Fruit fly (Drosophila melanogaster) whole organism, embryonic: Measurements from ENCODE around the gene Rrp1.

Experiments used
- Blimp-1 ChIP-seq: fragments of 200-800 bp; sonication (Bioruptor generic); optimal IDR thresholded peaks from 3 replicates; lab custom pipeline; 2018; ENCODE audit warnings: missing biosample characterization, missing genetic modification characterization, mild to moderate bottlenecking, moderate library complexity, missing genetic modification reagents
- CG10209 ChIP-seq: fragments of 200-800 bp; sonication (Bioruptor generic); optimal IDR thresholded peaks from 3 replicates; lab custom pipeline; 2017; ENCODE audit warnings: missing biosample characterization, mild to moderate bottlenecking, missing genetic modification characterization, missing genetic modification reagents
- CG10267 ChIP-seq: fragments of 200-800 bp; sonication (Bioruptor generic); optimal IDR thresholded peaks from 2 replicates; lab custom pipeline; 2018; ENCODE audit warnings: missing biosample characterization, mild to moderate bottlenecking, missing genetic modification characterization, moderate library complexity
- CG10979 ChIP-seq: fragments of 200-800 bp; sonication (Bioruptor generic); optimal IDR thresholded peaks from 2 replicates; lab custom pipeline; 2018; ENCODE audit warnings: missing biosample characterization, mild to moderate bottlenecking, missing genetic modification characterization, moderate library complexity
- CG11247 ChIP-seq: fragments of 200-800 bp; sonication (Bioruptor generic); IDR thresholded peaks from 2 replicates; pipeline ENCODE4 v1.3.6; 2022; ENCODE audit warnings: missing biosample characterization, missing genetic modification characterization
- CG11504 ChIP-seq: fragments of 200-800 bp; sonication (Bioruptor generic); optimal IDR thresholded peaks from 3 replicates; lab custom pipeline; 2019; ENCODE audit warnings: missing biosample characterization, mild to moderate bottlenecking, missing genetic modification characterization, moderate library complexity
- CG12744 ChIP-seq: fragments of 200-800 bp; sonication (Bioruptor generic); optimal IDR thresholded peaks from 2 replicates; lab custom pipeline; 2016; ENCODE audit warnings: missing biosample characterization, missing genetic modification characterization
- CG12769 ChIP-seq: fragments of 200-800 bp; sonication (Bioruptor generic); optimal IDR thresholded peaks from 2 replicates; lab custom pipeline; 2019; ENCODE audit warnings: missing biosample characterization, mild to moderate bottlenecking, missing genetic modification characterization, moderate library complexity
- CG12942 ChIP-seq: fragments of 200-800 bp; sonication (Bioruptor generic); optimal IDR thresholded peaks from 3 replicates; lab custom pipeline; 2016; ENCODE audit warnings: missing biosample characterization, missing genetic modification characterization
- CG13775 ChIP-seq: fragments of 200-800 bp; sonication (Bioruptor generic); optimal IDR thresholded peaks from 3 replicates; lab custom pipeline; 2017; ENCODE audit warnings: missing biosample characterization, mild to moderate bottlenecking, missing genetic modification characterization
- CG14860 ChIP-seq: fragments of 200-800 bp; sonication (Bioruptor generic); IDR thresholded peaks from 3 replicates; pipeline ENCODE4 v1.3.6; 2022; ENCODE audit warnings: missing biosample characterization, missing genetic modification characterization; ENCODE audit not compliant: partially characterized antibody
- CG15011 ChIP-seq: fragments of 200-800 bp; sonication (Bioruptor generic); optimal IDR thresholded peaks from 3 replicates; lab custom pipeline; 2018; ENCODE audit warnings: missing biosample characterization, mild to moderate bottlenecking, missing genetic modification characterization
- CG17328 ChIP-seq: fragments of 200-800 bp; sonication (Bioruptor generic); IDR thresholded peaks from 2 replicates; pipeline ENCODE4 v1.3.6; 2022; ENCODE audit warnings: missing biosample characterization, missing genetic modification characterization
- CG17802 ChIP-seq: fragments of 200-800 bp; sonication (Bioruptor generic); optimal IDR thresholded peaks from 2 replicates; lab custom pipeline; 2018; ENCODE audit warnings: missing biosample characterization, mild to moderate bottlenecking, missing genetic modification characterization, moderate library complexity
- CG1792 ChIP-seq: fragments of 200-800 bp; sonication (Bioruptor generic); optimal IDR thresholded peaks from 2 replicates; lab custom pipeline; 2016; ENCODE audit warnings: missing biosample characterization, missing genetic modification characterization
- CG2202 ChIP-seq: fragments of 200-800 bp; sonication (Bioruptor generic); optimal IDR thresholded peaks from 2 replicates; lab custom pipeline; 2018; ENCODE audit warnings: missing biosample characterization, mild to moderate bottlenecking, missing genetic modification characterization
- CG4617 ChIP-seq: fragments of 200-800 bp; sonication (Bioruptor generic); optimal IDR thresholded peaks from 3 replicates; lab custom pipeline; 2016; ENCODE audit warnings: missing biosample characterization, missing genetic modification characterization, borderline replicate concordance
- CG6654 ChIP-seq: fragments of 200-800 bp; sonication (Bioruptor generic); optimal IDR thresholded peaks from 2 replicates; lab custom pipeline; 2017; ENCODE audit warnings: missing biosample characterization, mild to moderate bottlenecking, missing genetic modification characterization
- CG6765 ChIP-seq: fragments of 200-800 bp; sonication (Bioruptor generic); optimal IDR thresholded peaks from 3 replicates; lab custom pipeline; 2017; ENCODE audit warnings: missing biosample characterization, mild to moderate bottlenecking, missing genetic modification characterization
- CG7556 ChIP-seq: fragments of 200-800 bp; sonication (Bioruptor generic); optimal IDR thresholded peaks from 2 replicates; lab custom pipeline; 2017; ENCODE audit warnings: missing biosample characterization, mild to moderate bottlenecking, missing genetic modification characterization
- CG8281 ChIP-seq: fragments of 200-800 bp; sonication (Bioruptor generic); optimal IDR thresholded peaks from 2 replicates; lab custom pipeline; 2018; ENCODE audit warnings: missing biosample characterization, mild to moderate bottlenecking, missing genetic modification characterization, moderate library complexity
- CG8359 ChIP-seq: fragments of 200-800 bp; sonication (Bioruptor generic); optimal IDR thresholded peaks from 2 replicates; lab custom pipeline; 2017; ENCODE audit warnings: missing biosample characterization, mild to moderate bottlenecking, missing genetic modification characterization, borderline replicate concordance
- CG8944 ChIP-seq: fragments of 200-800 bp; sonication (Bioruptor generic); optimal IDR thresholded peaks from 3 replicates; lab custom pipeline; 2016; ENCODE audit warnings: missing biosample characterization, missing genetic modification characterization
- CrebB ChIP-seq: fragments of 200-800 bp; sonication (Bioruptor generic); optimal IDR thresholded peaks from 3 replicates; lab custom pipeline; 2018; ENCODE audit warnings: missing biosample characterization, mild to moderate bottlenecking, missing genetic modification characterization
- Dll ChIP-seq: fragments of 200-800 bp; sonication (Bioruptor generic); IDR thresholded peaks from 4 replicates; pipeline ENCODE4 v1.3.6; 2022; ENCODE audit warnings: missing biosample characterization, missing genetic modification characterization; ENCODE audit not compliant: partially characterized antibody
- HLH3B ChIP-seq: fragments of 200-800 bp; sonication (Bioruptor generic); IDR thresholded peaks from 2 replicates; pipeline ENCODE4 v1.3.6; 2022; ENCODE audit warnings: missing biosample characterization, missing genetic modification characterization
- Oaz ChIP-seq: fragments of 200-800 bp; sonication (Bioruptor generic); IDR thresholded peaks from 2 replicates; pipeline ENCODE4 v1.3.6; 2022; ENCODE audit warnings: missing biosample characterization, missing genetic modification characterization
- Poxn ChIP-seq: fragments of 200-800 bp; sonication (Bioruptor generic); IDR thresholded peaks from 2 replicates; pipeline ENCODE4 v1.3.6; 2022; ENCODE audit warnings: missing biosample characterization, missing genetic modification characterization
- TFAM ChIP-seq: fragments of 200-800 bp; sonication (Bioruptor generic); optimal IDR thresholded peaks from 2 replicates; lab custom pipeline; 2017; ENCODE audit warnings: missing biosample characterization, missing genetic modification characterization, inconsistent platforms
- Taf1 ChIP-seq: fragments of 200-800 bp; sonication (Bioruptor generic); IDR thresholded peaks from 2 replicates; pipeline ENCODE4 v1.3.6; 2022; ENCODE audit warnings: missing biosample characterization, missing genetic modification characterization
- al ChIP-seq: fragments of 200-800 bp; sonication (Bioruptor generic); IDR thresholded peaks from 2 replicates; pipeline ENCODE4 v1.3.6; 2022; ENCODE audit warnings: missing biosample characterization, missing genetic modification characterization
- bab2 ChIP-seq: fragments of 200-800 bp; sonication (Bioruptor generic); optimal IDR thresholded peaks from 2 replicates; lab custom pipeline; 2016; ENCODE audit warnings: missing biosample characterization, missing genetic modification characterization
- chn ChIP-seq: fragments of 200-800 bp; sonication (Bioruptor generic); optimal IDR thresholded peaks from 2 replicates; lab custom pipeline; 2016; ENCODE audit warnings: missing biosample characterization, missing genetic modification characterization
- crc ChIP-seq: fragments of 200-800 bp; sonication (Bioruptor generic); optimal IDR thresholded peaks from 2 replicates; lab custom pipeline; 2016; ENCODE audit warnings: missing biosample characterization, missing genetic modification characterization
- disco-r ChIP-seq: fragments of 200-800 bp; sonication (Bioruptor generic); optimal IDR thresholded peaks from 2 replicates; lab custom pipeline; 2016; ENCODE audit warnings: missing biosample characterization, missing genetic modification characterization
- fd64A ChIP-seq: fragments of 200-800 bp; sonication (Bioruptor generic); optimal IDR thresholded peaks from 3 replicates; lab custom pipeline; 2018; ENCODE audit warnings: missing biosample characterization, mild to moderate bottlenecking, missing genetic modification characterization
- fru ChIP-seq: fragments of >200 bp; optimal IDR thresholded peaks from 2 replicates; lab custom pipeline; 2017
- gfzf ChIP-seq: fragments of 200-800 bp; sonication (Bioruptor generic); optimal IDR thresholded peaks from 2 replicates; lab custom pipeline; 2016; ENCODE audit warnings: missing biosample characterization, mild to moderate bottlenecking, missing genetic modification characterization, moderate library complexity
- hth ChIP-seq: fragments of >200 bp; optimal IDR thresholded peaks from 2 replicates; lab custom pipeline; 2017; ENCODE audit warnings: inconsistent platforms
- ind ChIP-seq: fragments of 200-800 bp; sonication (Bioruptor generic); optimal IDR thresholded peaks from 3 replicates; lab custom pipeline; 2016; ENCODE audit warnings: missing biosample characterization, missing genetic modification characterization
- nmo ChIP-seq: fragments of 200-800 bp; sonication (Bioruptor generic); optimal IDR thresholded peaks from 2 replicates; lab custom pipeline; 2018; ENCODE audit warnings: missing biosample characterization, mild to moderate bottlenecking, missing genetic modification characterization, moderate library complexity
- onecut ChIP-seq: fragments of 200-800 bp; sonication (Bioruptor generic); IDR thresholded peaks from 2 replicates; pipeline ENCODE4 v1.3.6; 2022; ENCODE audit warnings: missing biosample characterization, missing genetic modification characterization
- pfk ChIP-seq: fragments of 200-800 bp; sonication (Bioruptor generic); optimal IDR thresholded peaks from 2 replicates; lab custom pipeline; 2018; ENCODE audit warnings: missing biosample characterization, mild to moderate bottlenecking, missing genetic modification characterization, moderate library complexity
- psq ChIP-seq: fragments of 200-800 bp; sonication (Bioruptor generic); optimal IDR thresholded peaks from 2 replicates; lab custom pipeline; 2017; ENCODE audit warnings: missing biosample characterization, missing genetic modification characterization
- ro ChIP-seq: fragments of 200-800 bp; sonication (Bioruptor generic); IDR thresholded peaks from 2 replicates; pipeline ENCODE4 v1.3.6; 2022; ENCODE audit warnings: missing biosample characterization, missing genetic modification characterization
- row ChIP-seq: fragments of 200-800 bp; sonication (Bioruptor generic); IDR thresholded peaks from 3 replicates; pipeline ENCODE4 v1.3.6; 2022; ENCODE audit warnings: missing biosample characterization, missing genetic modification characterization
- seq ChIP-seq: fragments of 200-800 bp; sonication (Bioruptor generic); IDR thresholded peaks from 2 replicates; pipeline ENCODE4 v1.3.6; 2022; ENCODE audit warnings: missing biosample characterization, missing genetic modification characterization
- shn ChIP-seq: fragments of 200-800 bp; sonication (Bioruptor generic); optimal IDR thresholded peaks from 3 replicates; lab custom pipeline; 2016; ENCODE audit warnings: missing biosample characterization, missing genetic modification characterization
- stwl ChIP-seq: fragments of 200-800 bp; sonication (Bioruptor generic); optimal IDR thresholded peaks from 3 replicates; lab custom pipeline; 2018; ENCODE audit warnings: missing biosample characterization, mild to moderate bottlenecking, missing genetic modification characterization, moderate library complexity
- wek ChIP-seq: fragments of 200-800 bp; sonication (Bioruptor generic); optimal IDR thresholded peaks from 3 replicates; lab custom pipeline; 2018; ENCODE audit warnings: missing biosample characterization, mild to moderate bottlenecking, missing genetic modification characterization, moderate library complexity

The Rrp1 gene

dm6 chr2L:2987681-2988381 lies 15.5 kb upstream of the Rrp1 start, which contains the start of the genes Chd1 and Bem46 (continued):
- TF ChIP-seq al (GFP tag; lab: Robert Waterston, UW) = peak; percentile 83
- peak; percentile 83 for TF ChIP-seq CG10209 (GFP tag; lab: Kevin White, UChicago)
- no peak; the same call in 1 of the 2 replicates for TF ChIP-seq seq
- TF ChIP-seq bab2 (GFP tag; lab: Kevin White, UChicago) = peak; percentile 79
- TF ChIP-seq CG17802 (tag; lab: Kevin White, UChicago) = peak; percentile 50
- peak; percentile 61 for TF ChIP-seq psq (GFP tag; lab: Kevin White, UChicago)
- TF ChIP-seq CG10979 (tag; lab: Kevin White, UChicago) = peak; percentile 77
- peak; percentile 68 for TF ChIP-seq CG6654 (GFP tag; lab: Kevin White, UChicago)
- peak; percentile 64; the same call in 1 of the 2 replicates for TF ChIP-seq Taf1 (GFP tag; lab: Robert Waterston, UW)
- peak; percentile 70 for TF ChIP-seq CG8944 (GFP tag; lab: Kevin White, UChicago)
- peak; percentile 40 for TF ChIP-seq CG8359 (GFP tag; lab: Kevin White, UChicago)
- no peak for TF ChIP-seq CG12769 (tag; lab: Kevin White, UChicago)
- TF ChIP-seq fru (lab: Kevin White, UChicago) = no peak
- peak; percentile 31 for TF ChIP-seq CrebB (tag; lab: Kevin White, UChicago)
- TF ChIP-seq hth = no peak
- peak; percentile 63 for TF ChIP-seq CG12744
- TF ChIP-seq gfzf = peak; percentile 38
- TF ChIP-seq ro = peak; percentile 74
- TF ChIP-seq CG13775 (GFP tag; lab: Kevin White, UChicago) = peak; percentile 92
- TF ChIP-seq CG4617 (GFP tag; lab: Kevin White, UChicago) = peak; percentile 70
- TF ChIP-seq onecut (GFP tag; lab: Robert Waterston, UW) = peak; percentile 61
- peak; percentile 88 for TF ChIP-seq CG7556
- peak; percentile 82 for TF ChIP-seq chn (GFP tag; lab: Kevin White, UChicago)
- no peak for TF ChIP-seq TFAM (GFP tag; lab: Kevin White, UChicago)
- peak; percentile 95 for TF ChIP-seq row (GFP tag; lab: Robert Waterston, UW)
- peak; percentile 54 for TF ChIP-seq CG6765 (GFP tag; lab: Kevin White, UChicago)
- TF ChIP-seq CG14860 (GFP tag; lab: Robert Waterston, UW) = no peak
- TF ChIP-seq shn (GFP tag; lab: Kevin White, UChicago) = peak; percentile 74
- TF ChIP-seq CG2202 (tag; lab: Kevin White, UChicago) = peak; percentile 54
- no peak for TF ChIP-seq CG11504 (tag; lab: Kevin White, UChicago)
- peak; percentile 44; the same call in 1 of the 2 replicates for TF ChIP-seq Poxn (GFP tag; lab: Robert Waterston, UW)
- TF ChIP-seq CG17328 (GFP tag; lab: Robert Waterston, UW) = peak; percentile 74
- peak; percentile 71; the same call in 1 of the 2 replicates for TF ChIP-seq CG11247
- no peak for TF ChIP-seq CG8281 (tag; lab: Kevin White, UChicago)
- TF ChIP-seq fd64A (GFP tag; lab: Kevin White, UChicago) = no peak
- no peak for TF ChIP-seq wek (GFP tag; lab: Kevin White, UChicago)
- TF ChIP-seq CG10267 (tag; lab: Kevin White, UChicago) = peak; percentile 81
- TF ChIP-seq Dll (GFP tag; lab: Robert Waterston, UW) = 0 out of 4 replicates have a peak, but pooled peaks have one; percentile 58
- peak; percentile 12 for TF ChIP-seq disco-r (GFP tag; lab: Kevin White, UChicago)
- no peak for TF ChIP-seq CG15011 (GFP tag; lab: Kevin White, UChicago)
- peak; percentile 67 for TF ChIP-seq Oaz (GFP tag; lab: Robert Waterston, UW)
- peak; percentile 37 for TF ChIP-seq crc (GFP tag; lab: Kevin White, UChicago)
- peak; percentile 44 for TF ChIP-seq pfk
- peak; percentile 82 for TF ChIP-seq HLH3B
- peak; percentile 92 for TF ChIP-seq ind (GFP tag; lab: Kevin White, UChicago)
- TF ChIP-seq CG12942 (GFP tag; lab: Kevin White, UChicago) = peak; percentile 88
- peak; percentile 18 for TF ChIP-seq stwl (tag; lab: Kevin White, UChicago)
- peak; percentile 92 for TF ChIP-seq nmo
- TF ChIP-seq Blimp-1 (GFP tag; lab: Kevin White, UChicago) = no peak
- peak; percentile 38 for TF ChIP-seq CG1792 (GFP tag; lab: Kevin White, UChicago)
